Fruit fly (Drosophila melanogaster): ENCODE results near the gene Acbp4.

- no peak for TF ChIP-seq Sin3A (optimal IDR thresholded peaks at IDR 0.05)
- no peak for TF ChIP-seq insv (optimal IDR thresholded peaks at IDR 0.05)
- no peak for TF ChIP-seq h (optimal IDR thresholded peaks at IDR 0.05)
- no peak for TF ChIP-seq psq (optimal IDR thresholded peaks at IDR 0.05)
- TF ChIP-seq ttk (optimal IDR thresholded peaks at IDR 0.05): no peak
These were observed 22.4 kb downstream of the Acbp4 start for dm6 chr3L:7105693-7106092.
